Worm (Caenorhabditis elegans): ENCODE results near the gene F21D12.2.

- no peak for TF ChIP-seq unc-39 (tag; optimal IDR thresholded peaks at IDR 0.05)
- no peak for TF ChIP-seq elt-1 (tag; optimal IDR thresholded peaks at IDR 0.05; ENCODE audit: borderline replicate concordance, insufficient read depth)
- no peak for TF ChIP-seq hlh-1 (tag; optimal IDR thresholded peaks at IDR 0.05)
- TF ChIP-seq ces-1 (GFP tag; optimal IDR thresholded peaks at IDR 0.05) = no peak
- no peak for TF ChIP-seq nhr-28 (tag; optimal IDR thresholded peaks at IDR 0.05)
- TF ChIP-seq drap-1 (GFP tag; optimal IDR thresholded peaks at IDR 0.05) = no peak
- TF ChIP-seq unc-62 (GFP tag; optimal IDR thresholded peaks at IDR 0.05) = no peak
- no peak for TF ChIP-seq tbx-8 (GFP tag; optimal IDR thresholded peaks at IDR 0.05)
Observed at ce11 chrII:7317468-7317867, at the start of gene F21D12.2.
